Worm (Caenorhabditis elegans) whole organism, L3 larva: ENCODE data around the gene srh-25.

Experiments
- lin-15B ChIP-seq: fragments of 150-350 bp; optimal IDR thresholded peaks from 2 replicates; lab custom pipeline; 2014; ENCODE audit warnings: missing biosample characterization, missing genetic modification characterization
- nhr-12 ChIP-seq: fragments of 150-350 bp; optimal IDR thresholded peaks from 2 replicates; lab custom pipeline; 2014; ENCODE audit warnings: missing biosample characterization, missing genetic modification characterization
- nhr-237 ChIP-seq: fragments of 150-350 bp; optimal IDR thresholded peaks from 2 replicates; lab custom pipeline; 2014; ENCODE audit warnings: missing biosample characterization, missing genetic modification characterization
- nhr-28 ChIP-seq: fragments of 150-350 bp; optimal IDR thresholded peaks from 2 replicates; lab custom pipeline; 2014; ENCODE audit warnings: missing biosample characterization, missing genetic modification characterization
- nhr-43 ChIP-seq: sonication (generic microtip); optimal IDR thresholded peaks from 2 replicates; lab custom pipeline; 2016; ENCODE audit warnings: mild to moderate bottlenecking, missing genetic modification characterization, missing compliant biosample characterization; ENCODE audit not compliant: poor library complexity, severe bottlenecking
- tbx-2 ChIP-seq: sonication (generic microtip); optimal IDR thresholded peaks from 2 replicates; lab custom pipeline; 2016; ENCODE audit warnings: mild to moderate bottlenecking, missing genetic modification characterization, missing compliant biosample characterization
- unc-39 ChIP-seq: sonication (generic microtip); optimal IDR thresholded peaks from 4 replicates; lab custom pipeline; 2017; ENCODE audit warnings: missing biosample characterization, missing genetic modification characterization

ce11 chrV:12478111-12478510 lies 44.5 kb upstream of the srh-25 start, which contains the start of gene atn-1:
- TF ChIP-seq nhr-237, result no peak
- no peak for TF ChIP-seq unc-39 (tag; lab: Kevin White, UChicago)
- TF ChIP-seq nhr-28 (tag; lab: Kevin White, UChicago), result no peak
- no peak for TF ChIP-seq tbx-2 (tag; lab: Kevin White, UChicago)
- TF ChIP-seq lin-15B (tag; lab: Kevin White, UChicago), result no peak
- no peak for TF ChIP-seq nhr-43 (tag; lab: Kevin White, UChicago)
- TF ChIP-seq nhr-12 (tag; lab: Kevin White, UChicago), result no peak
